Worm (Caenorhabditis elegans) whole organism, late embryonic: ENCODE data around the gene R11D1.2.

ENCODE experiments used
- F13H6.1 ChIP-seq: sonication (generic microtip); optimal IDR thresholded peaks from 2 replicates; lab custom pipeline; 2016; ENCODE audit warnings: missing genetic modification characterization, missing compliant biosample characterization
- ceh-18 ChIP-seq: sonication (generic microtip); optimal IDR thresholded peaks from 2 replicates; lab custom pipeline; 2016; ENCODE audit warnings: missing genetic modification characterization, missing compliant biosample characterization
- ceh-22 ChIP-seq: sonication (generic microtip); optimal IDR thresholded peaks from 2 replicates; lab custom pipeline; 2017; ENCODE audit warnings: missing biosample characterization, missing genetic modification characterization
- dve-1 ChIP-seq: sonication (generic microtip); optimal IDR thresholded peaks from 2 replicates; lab custom pipeline; 2017; ENCODE audit warnings: antibody characterized with exemption, mild to moderate bottlenecking, missing genetic modification characterization, missing compliant biosample characterization
- ets-4 ChIP-seq: sonication (generic microtip); optimal IDR thresholded peaks from 2 replicates; lab custom pipeline; 2016; ENCODE audit warnings: missing genetic modification characterization, missing compliant biosample characterization
- fkh-10 ChIP-seq: fragments of 150-350 bp; optimal IDR thresholded peaks from 2 replicates; lab custom pipeline; 2014; ENCODE audit warnings: missing biosample characterization, missing genetic modification reagents, missing genetic modification characterization
- madf-2 ChIP-seq: sonication (generic microtip); optimal IDR thresholded peaks from 2 replicates; lab custom pipeline; 2017; ENCODE audit warnings: missing genetic modification characterization, missing compliant biosample characterization
- pag-3 ChIP-seq: sonication (generic microtip); optimal IDR thresholded peaks from 2 replicates; lab custom pipeline; 2016; ENCODE audit warnings: missing compliant biosample characterization, missing genetic modification characterization, borderline replicate concordance
- pha-4 ChIP-seq: fragments of 150-350 bp; optimal IDR thresholded peaks from 2 replicates; lab custom pipeline; 2018; ENCODE audit warnings: missing biosample characterization, missing genetic modification reagents, missing genetic modification characterization
- rnt-1 ChIP-seq: sonication (generic microtip); optimal IDR thresholded peaks from 2 replicates; lab custom pipeline; 2016; ENCODE audit warnings: missing genetic modification characterization, missing compliant biosample characterization
- syd-9 ChIP-seq: sonication (generic microtip); optimal IDR thresholded peaks from 2 replicates; lab custom pipeline; 2016; ENCODE audit warnings: mild to moderate bottlenecking, missing genetic modification characterization, moderate library complexity, missing compliant biosample characterization
- ttx-3 ChIP-seq: sonication (generic microtip); optimal IDR thresholded peaks from 2 replicates; lab custom pipeline; 2016; ENCODE audit warnings: missing genetic modification reagents, missing genetic modification characterization, missing compliant biosample characterization
- ztf-16 ChIP-seq: sonication (generic microtip); optimal IDR thresholded peaks from 2 replicates; lab custom pipeline; 2017; ENCODE audit warnings: missing genetic modification characterization, missing compliant biosample characterization

DNA sequence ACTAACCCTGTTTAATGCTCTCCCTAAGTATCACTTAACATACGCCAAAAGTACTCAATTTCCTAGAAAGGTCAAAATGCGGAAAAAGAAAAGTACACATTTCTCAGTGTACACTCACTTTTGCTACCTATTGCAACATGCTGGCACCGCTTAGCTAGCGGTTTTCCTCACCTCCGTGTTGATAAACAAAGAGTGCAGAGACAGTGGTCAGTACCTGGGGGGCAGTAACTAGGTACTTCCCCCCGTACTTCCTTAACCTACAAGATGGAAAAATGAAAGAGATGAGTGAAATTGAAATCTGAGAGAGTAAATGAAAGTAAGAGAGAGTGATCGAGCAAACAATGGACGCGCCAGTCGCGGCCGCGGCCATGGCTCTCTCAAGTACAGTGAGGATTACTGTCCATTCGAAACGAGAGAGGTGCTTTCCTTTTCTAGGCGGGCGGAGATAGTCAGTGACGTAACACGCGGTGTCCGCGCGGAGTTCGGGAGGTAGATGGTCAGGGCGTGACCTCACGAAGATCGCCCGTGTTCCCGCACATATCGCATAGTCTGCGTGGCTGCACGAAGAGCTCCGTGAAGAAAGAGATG lies 27.9 kb downstream of the R11D1.2 start, which contains the start of gene cky-1:
- no peak for TF ChIP-seq ets-4 (tag; lab: Kevin White, UChicago)
- no peak for TF ChIP-seq madf-2 (tag; lab: Kevin White, UChicago)
- TF ChIP-seq ttx-3 = no peak
- TF ChIP-seq syd-9 = no peak
- TF ChIP-seq dve-1 (tag; lab: Kevin White, UChicago) = no peak
- no peak for TF ChIP-seq pag-3
- TF ChIP-seq F13H6.1 (tag; lab: Kevin White, UChicago) = no peak
- TF ChIP-seq fkh-10 = no peak
- TF ChIP-seq rnt-1 (tag; lab: Kevin White, UChicago) = no peak
- no peak for TF ChIP-seq pha-4 (tag; lab: Kevin White, UChicago)
- no peak for TF ChIP-seq ztf-16
- TF ChIP-seq ceh-22 (tag; lab: Kevin White, UChicago) = no peak
- no peak for TF ChIP-seq ceh-18
